Fruit fly (Drosophila melanogaster) whole organism, prepupa: ENCODE results near the gene Ac78C.

Experiments used
- CG10631 ChIP-seq: fragments of 200-800 bp; sonication (Bioruptor generic); optimal IDR thresholded peaks from 2 replicates; lab custom pipeline; 2016; ENCODE audit warnings: missing biosample characterization, missing genetic modification characterization
- CG11294 ChIP-seq: fragments of 200-800 bp; sonication (Bioruptor generic); IDR thresholded peaks from 2 replicates; pipeline ENCODE4 v1.3.6; 2022; ENCODE audit warnings: missing biosample characterization, missing genetic modification characterization
- CG11902 ChIP-seq: fragments of 200-800 bp; sonication (Bioruptor generic); optimal IDR thresholded peaks from 3 replicates; lab custom pipeline; 2016; ENCODE audit warnings: missing biosample characterization, missing genetic modification characterization
- CG1621 ChIP-seq: fragments of 200-800 bp; sonication (Bioruptor generic); optimal IDR thresholded peaks from 3 replicates; lab custom pipeline; 2018; ENCODE audit warnings: missing biosample characterization, mild to moderate bottlenecking, missing genetic modification characterization
- CG16779 ChIP-seq: fragments of 200-800 bp; sonication (Bioruptor generic); optimal IDR thresholded peaks from 3 replicates; lab custom pipeline; 2017; ENCODE audit warnings: missing biosample characterization, mild to moderate bottlenecking, missing genetic modification characterization
- CG3032 ChIP-seq: fragments of 200-800 bp; optimal IDR thresholded peaks from 2 replicates; lab custom pipeline; 2019; ENCODE audit warnings: missing biosample characterization, mild to moderate bottlenecking, missing genetic modification characterization, moderate library complexity
- CG32006 ChIP-seq: fragments of 200-800 bp; sonication (Bioruptor generic); optimal IDR thresholded peaks from 3 replicates; lab custom pipeline; 2017; ENCODE audit warnings: missing biosample characterization, mild to moderate bottlenecking, missing genetic modification characterization
- CG34406 ChIP-seq: fragments of 200-800 bp; sonication (Bioruptor generic); optimal IDR thresholded peaks from 3 replicates; lab custom pipeline; 2016; ENCODE audit warnings: missing biosample characterization, missing genetic modification characterization
- CG3919 ChIP-seq: fragments of 200-800 bp; sonication (Bioruptor generic); optimal IDR thresholded peaks from 3 replicates; lab custom pipeline; 2016; ENCODE audit warnings: missing biosample characterization, missing genetic modification characterization
- CG6163 ChIP-seq: fragments of 200-800 bp; sonication (Bioruptor generic); IDR thresholded peaks from 3 replicates; pipeline ENCODE4 v1.3.6; 2022; ENCODE audit warnings: missing biosample characterization, missing genetic modification characterization
- CG6792 ChIP-seq: fragments of 200-800 bp; sonication (Bioruptor generic); optimal IDR thresholded peaks from 3 replicates; lab custom pipeline; 2016; ENCODE audit warnings: missing biosample characterization, missing genetic modification characterization
- CG6854 ChIP-seq: fragments of 200-800 bp; sonication (Bioruptor generic); optimal IDR thresholded peaks from 2 replicates; lab custom pipeline; 2017; ENCODE audit warnings: missing biosample characterization, mild to moderate bottlenecking, missing genetic modification characterization
- CG8119 ChIP-seq: fragments of 200-800 bp; sonication (Bioruptor generic); IDR thresholded peaks from 3 replicates; pipeline ENCODE4 v1.3.6; 2022; ENCODE audit warnings: missing biosample characterization, missing genetic modification characterization
- CG8319 ChIP-seq: fragments of 200-800 bp; sonication (Bioruptor generic); optimal IDR thresholded peaks from 3 replicates; lab custom pipeline; 2016; ENCODE audit warnings: missing biosample characterization, missing genetic modification characterization
- CG8632 ChIP-seq: fragments of 200-800 bp; sonication (Bioruptor generic); optimal IDR thresholded peaks from 3 replicates; lab custom pipeline; 2016; ENCODE audit warnings: missing biosample characterization, missing genetic modification characterization
- CG9139 ChIP-seq: fragments of 200-800 bp; sonication (Bioruptor generic); optimal IDR thresholded peaks from 3 replicates; lab custom pipeline; 2017; ENCODE audit warnings: missing biosample characterization, mild to moderate bottlenecking, missing genetic modification characterization
- Eip75B ChIP-seq: fragments of 200-800 bp; sonication (Bioruptor generic); optimal IDR thresholded peaks from 3 replicates; lab custom pipeline; 2016; ENCODE audit warnings: missing biosample characterization, missing genetic modification characterization
- Eip78C ChIP-seq: fragments of 200-800 bp; sonication (Bioruptor generic); peaks from one replicate; lab custom pipeline; 2016; ENCODE audit warnings: missing biosample characterization, missing genetic modification characterization
- Eip93F ChIP-seq: fragments of 200-800 bp; sonication (Bioruptor generic); optimal IDR thresholded peaks from 2 replicates; lab custom pipeline; 2016; ENCODE audit warnings: missing biosample characterization, mild to moderate bottlenecking, missing genetic modification characterization
- Hr4 ChIP-seq: fragments of 200-800 bp; sonication (Bioruptor generic); optimal IDR thresholded peaks from 3 replicates; lab custom pipeline; 2016; ENCODE audit warnings: missing biosample characterization, missing genetic modification characterization
- Lpt ChIP-seq: fragments of 200-800 bp; sonication (Bioruptor generic); optimal IDR thresholded peaks from 3 replicates; lab custom pipeline; 2016; ENCODE audit warnings: missing biosample characterization, missing genetic modification characterization
- OdsH ChIP-seq: fragments of 200-800 bp; sonication (Bioruptor generic); optimal IDR thresholded peaks from 3 replicates; lab custom pipeline; 2016; ENCODE audit warnings: missing biosample characterization, missing genetic modification characterization
- Sox14 ChIP-seq: fragments of 200-800 bp; sonication (Bioruptor generic); optimal IDR thresholded peaks from 3 replicates; lab custom pipeline; 2016; ENCODE audit warnings: missing biosample characterization, missing genetic modification characterization
- achi ChIP-seq: fragments of 200-800 bp; sonication (Bioruptor generic); optimal IDR thresholded peaks from 3 replicates; lab custom pipeline; 2016; ENCODE audit warnings: missing biosample characterization, missing genetic modification characterization
- acj6 ChIP-seq: fragments of 200-800 bp; sonication (Bioruptor generic); optimal IDR thresholded peaks from 3 replicates; lab custom pipeline; 2016; ENCODE audit warnings: missing biosample characterization, missing genetic modification characterization
- dsx ChIP-seq: fragments of 200-800 bp; optimal IDR thresholded peaks from 3 replicates; lab custom pipeline; 2019; ENCODE audit warnings: missing biosample characterization, mild to moderate bottlenecking, missing genetic modification characterization, moderate library complexity; ENCODE audit not compliant: poor library complexity, severe bottlenecking
- eg ChIP-seq: fragments of 200-800 bp; sonication (Bioruptor generic); IDR thresholded peaks from 3 replicates; pipeline ENCODE4 v1.3.6; 2022; ENCODE audit warnings: missing biosample characterization, missing genetic modification characterization
- esn ChIP-seq: fragments of 200-800 bp; sonication (Bioruptor generic); optimal IDR thresholded peaks from 2 replicates; lab custom pipeline; 2016; ENCODE audit warnings: missing biosample characterization, mild to moderate bottlenecking, missing genetic modification characterization, moderate library complexity
- lz ChIP-seq: fragments of 200-800 bp; sonication (Bioruptor generic); optimal IDR thresholded peaks from 3 replicates; lab custom pipeline; 2016; ENCODE audit warnings: missing biosample characterization, missing genetic modification characterization
- net ChIP-seq: fragments of 200-800 bp; sonication (Bioruptor generic); optimal IDR thresholded peaks from 3 replicates; lab custom pipeline; 2016; ENCODE audit warnings: missing biosample characterization, missing genetic modification characterization
- pdm3 ChIP-seq: fragments of 200-800 bp; sonication (Bioruptor generic); optimal IDR thresholded peaks from 3 replicates; lab custom pipeline; 2016; ENCODE audit warnings: missing biosample characterization, missing genetic modification characterization
- spab ChIP-seq: fragments of 200-800 bp; sonication (Bioruptor generic); optimal IDR thresholded peaks from 2 replicates; lab custom pipeline; 2017; ENCODE audit warnings: missing biosample characterization, mild to moderate bottlenecking, missing genetic modification characterization, missing genetic modification reagents
- ss ChIP-seq, 2 experiments: fragments of 200-800 bp; sonication (Bioruptor generic); optimal IDR thresholded peaks; 2 replicates in 1 of 2; 3 replicates in 1 of 2; lab custom pipeline; 2017 to 2018; ENCODE audit warnings: mild to moderate bottlenecking in 2 of 2, missing biosample characterization in 2 of 2, missing genetic modification characterization in 2 of 2, moderate library complexity in 1 of 2
- topi ChIP-seq: fragments of 200-800 bp; sonication (Bioruptor generic); optimal IDR thresholded peaks from 3 replicates; lab custom pipeline; 2016; ENCODE audit warnings: missing biosample characterization, missing genetic modification characterization

Ac78C gene

dm6 chr3L:21099019-21099447 is 72.7 kb downstream of the Ac78C start (continued):
- TF ChIP-seq CG3919 (peak; percentile 54), esn (GFP tag; lab: Kevin White, UChicago) (peak; percentile 89), pdm3 (GFP tag; lab: Kevin White, UChicago) (peak; percentile 65), CG8319 (GFP tag; lab: Kevin White, UChicago) (peak; percentile 35)

dm6 chr3L:21098602-21099001 is 73.1 kb downstream of the Ac78C start:
- TF ChIP-seq spab (GFP tag; lab: Kevin White, UChicago) (no peak), Eip75B (GFP tag; lab: Kevin White, UChicago) (no peak), acj6 (GFP tag; lab: Kevin White, UChicago) (no peak), CG3032 (tag; lab: Kevin White, UChicago) (no peak), CG6854 (GFP tag; lab: Kevin White, UChicago) (peak; percentile 8), net (GFP tag; lab: Kevin White, UChicago) (no peak), ss (GFP tag; optimal IDR thresholded peaks at IDR 0.05; lab: Kevin White, UChicago) (peak in 1 of 2 experiments; percentile 18), lz (GFP tag; lab: Kevin White, UChicago) (no peak)
- TF ChIP-seq, all 60 proteins: peak for 2

- no peak for TF ChIP-seq pdm3 (GFP tag; lab: Kevin White, UChicago)
- peak; percentile 22 for TF ChIP-seq Eip78C
Measured at dm6 chr3L:21097386-21097785, 74.3 kb downstream of the Ac78C start.

dm6 chr3L:21090245-21090644 is 81.5 kb downstream of the Ac78C start:
- TF ChIP-seq CG8119 (GFP tag; lab: Robert Waterston, UW), result 0 out of 3 replicates have a peak, but pooled peaks have one; percentile 22
- no peak for TF ChIP-seq CG6854 (GFP tag; lab: Kevin White, UChicago)
- no peak for TF ChIP-seq CG8632
- TF ChIP-seq CG10631 (GFP tag; lab: Kevin White, UChicago), result no peak
- peak; percentile 11 for TF ChIP-seq pdm3 (GFP tag; lab: Kevin White, UChicago)
- peak; percentile 16 for TF ChIP-seq Hr4 (GFP tag; lab: Kevin White, UChicago)
- peak; percentile 83 for TF ChIP-seq Eip78C
- TF ChIP-seq achi, result no peak
- 0 out of 3 replicates have a peak, but pooled peaks have one; percentile 18 for TF ChIP-seq eg (GFP tag; lab: Robert Waterston, UW)
- TF ChIP-seq net (GFP tag; lab: Kevin White, UChicago), result no peak
- TF ChIP-seq Lpt, result no peak
- TF ChIP-seq CG16779 (tag; lab: Kevin White, UChicago), result no peak
- TF ChIP-seq CG11902 (GFP tag; lab: Kevin White, UChicago), result no peak
- peak; percentile 30 for TF ChIP-seq CG32006 (GFP tag; lab: Kevin White, UChicago)
- TF ChIP-seq CG34406 (GFP tag; lab: Kevin White, UChicago), result no peak
- TF ChIP-seq topi, result no peak
- no peak for TF ChIP-seq dsx (GFP tag; lab: Kevin White, UChicago)
- no peak for TF ChIP-seq CG11294 (GFP tag; lab: Robert Waterston, UW)

dm6 chr3L:21088889-21089288 is 82.8 kb downstream of the Ac78C start, which contains the start of gene CG33285:
TSS of gene CG33285 (minus strand) at chr3L:21088989.
- TF ChIP-seq CG6163 (GFP tag; lab: Robert Waterston, UW) (no peak), OdsH (GFP tag; lab: Kevin White, UChicago) (no peak), Eip75B (GFP tag; lab: Kevin White, UChicago) (no peak), CG3032 (tag; lab: Kevin White, UChicago) (no peak), Sox14 (GFP tag; lab: Kevin White, UChicago) (no peak), CG9139 (no peak), Eip93F (GFP tag; lab: Kevin White, UChicago) (no peak), CG1621 (tag; lab: Kevin White, UChicago) (no peak), CG6792 (no peak)
- TF ChIP-seq, all 60 proteins: peak for 0
